Fruit fly (Drosophila melanogaster) whole organism, wandering third instar larva: ENCODE results near the gene CG14434.
A peak's percentile ranks its signal among the peaks of the same experiment; 100 is the strongest.

Experiments used
- Abd-B ChIP-seq: fragments of >200 bp; optimal IDR thresholded peaks from 2 replicates; lab custom pipeline; 2017; ENCODE audit warnings: missing biosample characterization, missing genetic modification characterization
- CG32264 ChIP-seq: fragments of 200-800 bp; sonication (Bioruptor generic); optimal IDR thresholded peaks from 2 replicates; lab custom pipeline; 2016; ENCODE audit warnings: missing biosample characterization, missing genetic modification characterization
- CG9705 ChIP-seq: fragments of 200-800 bp; sonication (Bioruptor generic); optimal IDR thresholded peaks from 2 replicates; lab custom pipeline; 2018; ENCODE audit warnings: missing biosample characterization, mild to moderate bottlenecking, missing genetic modification characterization
- CrebA ChIP-seq: fragments of 200-800 bp; sonication (Bioruptor generic); optimal IDR thresholded peaks from 2 replicates; lab custom pipeline; 2016; ENCODE audit warnings: missing biosample characterization, mild to moderate bottlenecking, missing genetic modification characterization, borderline replicate concordance
- Dfd ChIP-seq: fragments of >200 bp; optimal IDR thresholded peaks from 2 replicates; lab custom pipeline; 2017; ENCODE audit warnings: missing biosample characterization, missing genetic modification characterization
- Dif ChIP-seq: fragments of 200-275, 200-300 bp; sonication (Bioruptor generic); optimal IDR thresholded peaks from 2 replicates; lab custom pipeline; 2018; ENCODE audit warnings: missing biosample characterization, missing genetic modification characterization; ENCODE audit not compliant: partially characterized antibody
- GATAd ChIP-seq: sonication (Bioruptor generic); optimal IDR thresholded peaks from 2 replicates; lab custom pipeline; 2016; ENCODE audit warnings: missing biosample characterization, missing genetic modification characterization
- HLH106 ChIP-seq: fragments of 200-800 bp; optimal IDR thresholded peaks from 3 replicates; lab custom pipeline; 2019; ENCODE audit warnings: missing biosample characterization, mild to moderate bottlenecking, missing genetic modification characterization, moderate library complexity
- Hnf4 ChIP-seq: fragments of 200-800 bp; sonication (Bioruptor generic); optimal IDR thresholded peaks from 2 replicates; lab custom pipeline; 2016; ENCODE audit warnings: missing biosample characterization, mild to moderate bottlenecking, missing genetic modification characterization
- Hr78 ChIP-seq: fragments of >200 bp; optimal IDR thresholded peaks from 2 replicates; lab custom pipeline; 2017; ENCODE audit warnings: missing biosample characterization, missing genetic modification characterization
- Hr83 ChIP-seq: fragments of 200-300 bp; sonication (Bioruptor generic); optimal IDR thresholded peaks from 2 replicates; lab custom pipeline; 2016; ENCODE audit warnings: missing biosample characterization, mild to moderate bottlenecking, missing genetic modification characterization, moderate library complexity; ENCODE audit not compliant: poor library complexity, severe bottlenecking
- Jra ChIP-seq: sonication (Bioruptor generic); optimal IDR thresholded peaks from 2 replicates; lab custom pipeline; 2016; ENCODE audit warnings: missing biosample characterization, missing genetic modification characterization
- Mio ChIP-seq: sonication (Bioruptor generic); optimal IDR thresholded peaks from 2 replicates; lab custom pipeline; 2016; ENCODE audit warnings: missing biosample characterization, missing genetic modification characterization
- Myc ChIP-seq: fragments of >200 bp; optimal IDR thresholded peaks from 2 replicates; lab custom pipeline; 2017
- N ChIP-seq: fragments of >200 bp; optimal IDR thresholded peaks from 2 replicates; lab custom pipeline; 2018; ENCODE audit warnings: missing biosample characterization, missing external identifiers, missing genetic modification characterization
- OdsH ChIP-seq: fragments of 200-800 bp; sonication (Bioruptor generic); optimal IDR thresholded peaks from 2 replicates; lab custom pipeline; 2016; ENCODE audit warnings: missing biosample characterization, mild to moderate bottlenecking, missing genetic modification characterization
- Rel ChIP-seq, 2 experiments: fragments of 200-800 bp; sonication (Bioruptor generic) in 1 of 2; optimal IDR thresholded peaks; 2 replicates in 1 of 2; 3 replicates in 1 of 2; lab custom pipeline; 2016 to 2019; ENCODE audit warnings: mild to moderate bottlenecking in 2 of 2, missing biosample characterization in 2 of 2, missing genetic modification characterization in 2 of 2, moderate library complexity in 1 of 2
- Sp1 ChIP-seq: fragments of 200-800 bp; sonication (Bioruptor generic); optimal IDR thresholded peaks from 3 replicates; lab custom pipeline; 2019; ENCODE audit warnings: missing biosample characterization, mild to moderate bottlenecking, missing genetic modification characterization, moderate library complexity
- Vsx2 ChIP-seq: fragments of 200-300, 225-300 bp; sonication (Bioruptor generic); optimal IDR thresholded peaks from 2 replicates; lab custom pipeline; 2018; ENCODE audit warnings: missing biosample characterization, missing genetic modification characterization; ENCODE audit not compliant: partially characterized antibody
- br ChIP-seq: fragments of 200-800 bp; sonication (Bioruptor generic); optimal IDR thresholded peaks from 2 replicates; lab custom pipeline; 2016; ENCODE audit warnings: missing biosample characterization, missing genetic modification characterization
- brk ChIP-seq: fragments of 200-800 bp; sonication (Bioruptor generic); optimal IDR thresholded peaks from 2 replicates; lab custom pipeline; 2016; ENCODE audit warnings: missing biosample characterization, mild to moderate bottlenecking, missing genetic modification characterization
- dl ChIP-seq, 2 experiments: fragments of 175-275, 200-275 bp in 1 of 2; fragments of 200-275 bp in 1 of 2; sonication (Bioruptor generic); optimal IDR thresholded peaks; lab custom pipeline; 2018; ENCODE audit warnings: mild to moderate bottlenecking in 2 of 2, missing biosample characterization in 2 of 2, missing genetic modification characterization in 2 of 2, moderate library complexity in 2 of 2; ENCODE audit not compliant: partially characterized antibody in 2 of 2, insufficient read depth in 1 of 2
- dmrt93B ChIP-seq: fragments of 200-800 bp; sonication (Bioruptor generic); optimal IDR thresholded peaks from 2 replicates; lab custom pipeline; 2018; ENCODE audit warnings: missing biosample characterization, mild to moderate bottlenecking, missing genetic modification characterization
- dsf ChIP-seq: sonication (Bioruptor generic); optimal IDR thresholded peaks from 2 replicates; lab custom pipeline; 2016; ENCODE audit warnings: missing biosample characterization, missing genetic modification characterization, borderline replicate concordance
- ey ChIP-seq: fragments of 200-800 bp; sonication (Bioruptor generic); optimal IDR thresholded peaks from 2 replicates; lab custom pipeline; 2016; ENCODE audit warnings: missing biosample characterization, missing genetic modification characterization
- foxo ChIP-seq, 2 experiments: fragments of 200-800 bp; sonication (Bioruptor generic); optimal IDR thresholded peaks; 2 replicates in 1 of 2; 3 replicates in 1 of 2; lab custom pipeline; 2016 to 2017; ENCODE audit warnings: missing biosample characterization in 2 of 2, missing genetic modification characterization in 2 of 2
- fru ChIP-seq: fragments of 200-800 bp; sonication (Bioruptor generic); optimal IDR thresholded peaks from 3 replicates; lab custom pipeline; 2016; ENCODE audit warnings: missing biosample characterization, mild to moderate bottlenecking, missing genetic modification characterization
- h ChIP-seq: fragments of 200-800 bp; sonication (Bioruptor generic); optimal IDR thresholded peaks from 3 replicates; lab custom pipeline; 2016; ENCODE audit warnings: missing biosample characterization, mild to moderate bottlenecking, missing genetic modification characterization
- jim ChIP-seq: fragments of 175-275, 200-325 bp; sonication (Bioruptor generic); optimal IDR thresholded peaks from 2 replicates; lab custom pipeline; 2016; ENCODE audit warnings: missing biosample characterization, mild to moderate bottlenecking, missing genetic modification characterization
- lola ChIP-seq: fragments of >200 bp; optimal IDR thresholded peaks from 2 replicates; lab custom pipeline; 2017; ENCODE audit warnings: missing biosample characterization, missing genetic modification characterization
- pan ChIP-seq: fragments of >200 bp; optimal IDR thresholded peaks from 2 replicates; lab custom pipeline; 2017
- psq ChIP-seq: fragments of 200-800 bp; sonication (Bioruptor generic); optimal IDR thresholded peaks from 3 replicates; lab custom pipeline; 2017; ENCODE audit warnings: missing biosample characterization, mild to moderate bottlenecking, missing genetic modification characterization, moderate library complexity
- rgr ChIP-seq: fragments of 200-800 bp; sonication (Bioruptor generic); optimal IDR thresholded peaks from 3 replicates; lab custom pipeline; 2016; ENCODE audit warnings: missing biosample characterization, mild to moderate bottlenecking, missing genetic modification characterization
- sage ChIP-seq: fragments of 200-800 bp; sonication (Bioruptor generic); optimal IDR thresholded peaks from 2 replicates; lab custom pipeline; 2016; ENCODE audit warnings: missing biosample characterization, mild to moderate bottlenecking, missing genetic modification characterization
- sv ChIP-seq: fragments of 200-800 bp; sonication (Bioruptor generic); optimal IDR thresholded peaks from 3 replicates; lab custom pipeline; 2016; ENCODE audit warnings: missing biosample characterization, missing genetic modification characterization
- tai ChIP-seq: sonication (Bioruptor generic); optimal IDR thresholded peaks from 2 replicates; lab custom pipeline; 2016; ENCODE audit warnings: missing biosample characterization, missing genetic modification characterization
- usp ChIP-seq: fragments of >200 bp; optimal IDR thresholded peaks from 2 replicates; lab custom pipeline; 2017; ENCODE audit warnings: missing biosample characterization, missing genetic modification characterization
- woc ChIP-seq: sonication (Bioruptor generic); optimal IDR thresholded peaks from 2 replicates; lab custom pipeline; 2016; ENCODE audit warnings: missing biosample characterization, mild to moderate bottlenecking, missing genetic modification characterization

The CG14434 gene

dm6 chrX:6853384-6853783, 13.6 kb downstream of the CG14434 start:
- TF ChIP-seq Abd-B (GFP tag; lab: Kevin White, UChicago) (no peak), br (no peak), Mio (GFP tag; lab: Kevin White, UChicago) (no peak), CG32264 (GFP tag; lab: Kevin White, UChicago) (no peak), dl (GFP tag; optimal IDR thresholded peaks at IDR 0.05; lab: Kevin White, UChicago; ENCODE audit: insufficient read depth in 1 of 2, partially characterized antibody in 2 of 2) (no peak), Dfd (GFP tag; lab: Kevin White, UChicago) (no peak), Dif (GFP tag; lab: Kevin White, UChicago) (peak; percentile 31), GATAd (no peak), dmrt93B (no peak), Hr78 (GFP tag; lab: Kevin White, UChicago) (no peak), Hr83 (GFP tag; lab: Kevin White, UChicago) (no peak), brk (GFP tag; lab: Kevin White, UChicago) (no peak), N (GFP tag; lab: Kevin White, UChicago) (no peak), psq (peak; percentile 77), dsf (GFP tag; lab: Kevin White, UChicago) (no peak), h (GFP tag; lab: Kevin White, UChicago) (no peak), Jra (GFP tag; lab: Kevin White, UChicago) (no peak), tai (GFP tag; lab: Kevin White, UChicago) (no peak), woc (no peak), lola (GFP tag; lab: Kevin White, UChicago) (no peak), Rel (GFP tag; optimal IDR thresholded peaks at IDR 0.05; lab: Kevin White, UChicago) (no peak), Rel (tag; optimal IDR thresholded peaks at IDR 0.05; lab: Kevin White, UChicago) (peak; percentile 67), Sp1 (GFP tag; lab: Kevin White, UChicago) (peak; percentile 45), Myc (lab: Kevin White, UChicago) (no peak), jim (no peak), CrebA (GFP tag; lab: Kevin White, UChicago) (no peak), OdsH (GFP tag; lab: Kevin White, UChicago) (no peak)

- TF ChIP-seq sage (GFP tag; lab: Kevin White, UChicago) (peak; percentile 71), pan (lab: Kevin White, UChicago) (no peak), tai (GFP tag; lab: Kevin White, UChicago) (no peak), Mio (GFP tag; lab: Kevin White, UChicago) (peak; percentile 39), Dfd (GFP tag; lab: Kevin White, UChicago) (no peak), CrebA (GFP tag; lab: Kevin White, UChicago) (no peak), CG9705 (GFP tag; lab: Kevin White, UChicago) (peak; percentile 92), br (peak; percentile 88), fru (GFP tag; lab: Kevin White, UChicago) (peak; percentile 93), psq (peak; percentile 76), dmrt93B (peak; percentile 91), Vsx2 (no peak), Hnf4 (GFP tag; lab: Kevin White, UChicago) (peak; percentile 88), dl (GFP tag; optimal IDR thresholded peaks at IDR 0.05; lab: Kevin White, UChicago; ENCODE audit: insufficient read depth in 1 of 2, partially characterized antibody in 2 of 2) (no peak), usp (GFP tag; lab: Kevin White, UChicago) (no peak), N (GFP tag; lab: Kevin White, UChicago) (peak; percentile 100), h (GFP tag; lab: Kevin White, UChicago) (peak; percentile 93), ey (GFP tag; lab: Kevin White, UChicago) (peak; percentile 91), Hr78 (GFP tag; lab: Kevin White, UChicago) (peak; percentile 85), Myc (lab: Kevin White, UChicago) (peak; percentile 19), lola (GFP tag; lab: Kevin White, UChicago) (peak; percentile 24), foxo (GFP tag; optimal IDR thresholded peaks at IDR 0.05; lab: Kevin White, UChicago) (peak; percentile 65 to 95), woc (peak; percentile 81), Rel (GFP tag; optimal IDR thresholded peaks at IDR 0.05; lab: Kevin White, UChicago) (no peak), Rel (tag; optimal IDR thresholded peaks at IDR 0.05; lab: Kevin White, UChicago) (peak; percentile 82), Abd-B (GFP tag; lab: Kevin White, UChicago) (peak; percentile 30), brk (GFP tag; lab: Kevin White, UChicago) (no peak), rgr (peak; percentile 91), Sp1 (GFP tag; lab: Kevin White, UChicago) (peak; percentile 90), Hr83 (GFP tag; lab: Kevin White, UChicago) (no peak), HLH106 (tag; lab: Kevin White, UChicago) (peak; percentile 96), OdsH (GFP tag; lab: Kevin White, UChicago) (peak; percentile 80), Jra (GFP tag; lab: Kevin White, UChicago) (peak; percentile 15), jim (no peak), GATAd (no peak), Dif (GFP tag; lab: Kevin White, UChicago) (no peak), sv (GFP tag; lab: Kevin White, UChicago) (peak; percentile 86), dsf (GFP tag; lab: Kevin White, UChicago) (no peak), CG32264 (GFP tag; lab: Kevin White, UChicago) (peak; percentile 79)
Observed at dm6 chrX:6852574-6852973, 14.4 kb downstream of the CG14434 start.
